Worm (Caenorhabditis elegans) whole organism, L4/young adult: ENCODE data around the gene ufl-1.

Source experiments
- W03F9.2 ChIP-seq: fragments of 150-350 bp; optimal IDR thresholded peaks from 2 replicates; lab custom pipeline; 2014; ENCODE audit warnings: missing biosample characterization, missing genetic modification characterization
- dao-5 ChIP-seq: sonication (generic microtip); optimal IDR thresholded peaks from 2 replicates; lab custom pipeline; 2016; ENCODE audit warnings: missing genotype, missing genetic modification characterization, moderate library complexity, missing compliant biosample characterization
- him-1 ChIP-seq: sonication (generic microtip); optimal IDR thresholded peaks from 2 replicates; lab custom pipeline; 2016; ENCODE audit warnings: missing genotype, missing genetic modification reagents, missing genetic modification characterization, missing compliant biosample characterization

- no peak for TF ChIP-seq dao-5 (tag; lab: Kevin White, UChicago)
- TF ChIP-seq him-1 (tag; lab: Kevin White, UChicago): no peak
- no peak for TF ChIP-seq W03F9.2 (tag; lab: Kevin White, UChicago)
Measured at ce11 chrIV:7031019-7031418, 5.6 kb downstream of the ufl-1 start.
